Worm (Caenorhabditis elegans) whole organism, L1 larva: ENCODE results near the gene fbxa-219.
A peak's percentile ranks its signal among the peaks of the same experiment; 100 is the strongest.

Experiments
- C04F5.9 ChIP-seq: sonication (generic microtip); optimal IDR thresholded peaks from 2 replicates; lab custom pipeline; 2016; ENCODE audit warnings: missing genetic modification characterization, missing compliant biosample characterization
- C16A3.4 ChIP-seq: fragments of 150-350 bp; optimal IDR thresholded peaks from 2 replicates; lab custom pipeline; 2014; ENCODE audit warnings: missing biosample characterization, missing genetic modification characterization
- F16B12.6 ChIP-seq: fragments of 150-350 bp; optimal IDR thresholded peaks from 2 replicates; lab custom pipeline; 2014; ENCODE audit warnings: missing biosample characterization, missing genetic modification characterization
- aha-1 ChIP-seq: fragments of 150-350 bp; optimal IDR thresholded peaks from 2 replicates; lab custom pipeline; 2014; ENCODE audit warnings: missing biosample characterization, missing genetic modification characterization
- alr-1 ChIP-seq: fragments of 200-800 bp; sonication (Bioruptor generic); optimal IDR thresholded peaks from 2 replicates; lab custom pipeline; 2018; ENCODE audit warnings: borderline replicate concordance, mild to moderate bottlenecking, missing genetic modification characterization, missing compliant biosample characterization
- blmp-1 ChIP-seq: fragments of 150-350 bp; optimal IDR thresholded peaks from 2 replicates; lab custom pipeline; 2014; ENCODE audit warnings: missing biosample characterization, missing genetic modification characterization
- ceh-8 ChIP-seq: fragments of 200-800 bp; sonication (Bioruptor generic); optimal IDR thresholded peaks from 2 replicates; lab custom pipeline; 2018; ENCODE audit warnings: mild to moderate bottlenecking, missing genetic modification characterization, moderate library complexity, missing compliant biosample characterization
- ceh-82 ChIP-seq, 3 experiments: fragments of 150-350 bp in 1 of 3; sonication (generic microtip) in 2 of 3; optimal IDR thresholded peaks; 2 replicates each; lab custom pipeline; 2014 to 2017; ENCODE audit warnings: missing biosample characterization in 3 of 3, missing genetic modification characterization in 3 of 3
- dpl-1 ChIP-seq, 3 experiments: fragments of 150-350 bp in 2 of 3; sonication (generic microtip) in 1 of 3; optimal IDR thresholded peaks; 2 replicates each; lab custom pipeline; 2014 to 2017; ENCODE audit warnings: missing biosample characterization in 3 of 3, missing genetic modification characterization in 3 of 3, missing genetic modification reagents in 3 of 3
- dsc-1 ChIP-seq: sonication (generic microtip); optimal IDR thresholded peaks from 2 replicates; lab custom pipeline; 2016; ENCODE audit warnings: mild to moderate bottlenecking, missing genetic modification characterization, missing compliant biosample characterization
- efl-1 ChIP-seq, 4 experiments: fragments of 150-350 bp; optimal IDR thresholded peaks in 3 of 4; peaks in 1 of 4; 1 replicate in 1 of 4; 2 replicates in 3 of 4; lab custom pipeline; 2014; ENCODE audit warnings: missing biosample characterization in 2 of 4, missing genetic modification characterization in 2 of 4, missing genetic modification reagents in 2 of 4
- efl-3 ChIP-seq: fragments of 200-800 bp; sonication (Bioruptor generic); optimal IDR thresholded peaks from 2 replicates; lab custom pipeline; 2018; ENCODE audit warnings: mild to moderate bottlenecking, missing genetic modification characterization, missing compliant biosample characterization
- egl-27 ChIP-seq, 2 experiments: fragments of 150-350 bp in 1 of 2; sonication (generic microtip); optimal IDR thresholded peaks; 3 replicates each; lab custom pipeline; 2017 to 2018; ENCODE audit warnings: missing biosample characterization in 2 of 2, missing genetic modification characterization in 2 of 2, missing genetic modification reagents in 2 of 2
- ets-5 ChIP-seq: fragments of 200-800 bp; sonication (Bioruptor generic); IDR thresholded peaks from 2 replicates; pipeline ENCODE4 v1.3.6; 2022; ENCODE audit warnings: missing genetic modification characterization, missing compliant biosample characterization
- fkh-4 ChIP-seq: sonication (generic microtip); optimal IDR thresholded peaks from 2 replicates; lab custom pipeline; 2016; ENCODE audit warnings: missing compliant biosample characterization, missing genetic modification characterization, borderline replicate concordance
- fkh-8 ChIP-seq: sonication (generic microtip); optimal IDR thresholded peaks from 2 replicates; lab custom pipeline; 2016; ENCODE audit warnings: mild to moderate bottlenecking, missing genetic modification characterization, missing compliant biosample characterization
- grh-1 ChIP-seq: fragments of 200-800 bp; sonication (Bioruptor generic); IDR thresholded peaks from 2 replicates; pipeline ENCODE4 v1.3.6; 2022; ENCODE audit warnings: missing genetic modification reagents, missing genetic modification characterization, missing compliant biosample characterization
- hlh-17 ChIP-seq: fragments of 200-800 bp; sonication (Bioruptor generic); optimal IDR thresholded peaks from 2 replicates; lab custom pipeline; 2018; ENCODE audit warnings: missing genetic modification characterization, mild to moderate bottlenecking, missing compliant biosample characterization, moderate library complexity, borderline replicate concordance
- hlh-4 ChIP-seq: sonication (generic microtip); optimal IDR thresholded peaks from 2 replicates; lab custom pipeline; 2016; ENCODE audit warnings: mild to moderate bottlenecking, missing genetic modification characterization, missing compliant biosample characterization
- hpl-2 ChIP-seq: fragments of 150-350 bp; optimal IDR thresholded peaks from 2 replicates; lab custom pipeline; 2014; ENCODE audit warnings: missing biosample characterization, missing genetic modification reagents, missing genetic modification characterization
- irx-1 ChIP-seq: sonication (generic microtip); optimal IDR thresholded peaks from 2 replicates; lab custom pipeline; 2016; ENCODE audit warnings: missing genetic modification characterization, missing compliant biosample characterization
- isw-1 ChIP-seq: fragments of 200-800 bp; sonication (Bioruptor generic); IDR thresholded peaks from 2 replicates; pipeline ENCODE4 v1.3.6; 2022; ENCODE audit warnings: missing genetic modification characterization, missing compliant biosample characterization
- lin-14 ChIP-seq: fragments of 200-800 bp; sonication (Bioruptor generic); optimal IDR thresholded peaks from 2 replicates; lab custom pipeline; 2018; ENCODE audit warnings: mild to moderate bottlenecking, missing genetic modification characterization, moderate library complexity, missing compliant biosample characterization
- lin-35 ChIP-seq, 2 experiments: fragments of 150-350 bp; optimal IDR thresholded peaks; 2 replicates each; lab custom pipeline; 2014; ENCODE audit warnings: missing biosample characterization in 2 of 2, missing genetic modification characterization in 2 of 2, missing genetic modification reagents in 2 of 2
- lir-3 ChIP-seq: sonication (generic microtip); optimal IDR thresholded peaks from 2 replicates; lab custom pipeline; 2016; ENCODE audit warnings: mild to moderate bottlenecking, missing genetic modification characterization, moderate library complexity, missing compliant biosample characterization; ENCODE audit not compliant: poor library complexity
- lsy-2 ChIP-seq, 2 experiments: fragments of 150-350 bp; optimal IDR thresholded peaks; 2 replicates each; lab custom pipeline; 2014; ENCODE audit warnings: missing biosample characterization in 2 of 2, missing genetic modification characterization in 2 of 2
- mab-9 ChIP-seq: fragments of 200-800 bp; sonication (Bioruptor generic); IDR thresholded peaks from 2 replicates; pipeline ENCODE4 v1.3.6; 2022; ENCODE audit warnings: missing genetic modification reagents, missing genetic modification characterization, missing compliant biosample characterization
- mdl-1 ChIP-seq, 2 experiments: fragments of 150-350 bp; optimal IDR thresholded peaks; 2 replicates each; lab custom pipeline; 2014 to 2017; ENCODE audit warnings: missing biosample characterization in 2 of 2, missing genetic modification characterization in 2 of 2, inconsistent platforms in 1 of 2
- nhr-19 ChIP-seq: fragments of 200-800 bp; sonication (Bioruptor generic); conservative IDR thresholded peaks from 2 replicates; pipeline ENCODE4 v1.3.6; 2022; ENCODE audit warnings: missing genetic modification characterization, missing compliant biosample characterization
- nhr-20 ChIP-seq: sonication (generic microtip); optimal IDR thresholded peaks from 2 replicates; lab custom pipeline; 2016; ENCODE audit warnings: mild to moderate bottlenecking, missing genetic modification characterization, missing compliant biosample characterization
- nhr-237 ChIP-seq: fragments of 150-350 bp; optimal IDR thresholded peaks from 2 replicates; lab custom pipeline; 2014; ENCODE audit warnings: missing biosample characterization, missing genetic modification characterization
- nhr-71 ChIP-seq: sonication (generic microtip); optimal IDR thresholded peaks from 2 replicates; lab custom pipeline; 2016; ENCODE audit warnings: mild to moderate bottlenecking, missing genetic modification characterization, moderate library complexity, missing compliant biosample characterization
- nhr-77 ChIP-seq: fragments of 150-350 bp; optimal IDR thresholded peaks from 2 replicates; lab custom pipeline; 2014; ENCODE audit warnings: missing biosample characterization, missing genetic modification characterization
- nhr-84 ChIP-seq: sonication (generic microtip); optimal IDR thresholded peaks from 2 replicates; lab custom pipeline; 2017; ENCODE audit warnings: missing biosample characterization, missing genetic modification characterization
- nhr-85 ChIP-seq: sonication (generic microtip); peaks from one replicate; lab custom pipeline; 2016; ENCODE audit warnings: missing genetic modification characterization, inconsistent platforms, missing compliant biosample characterization
- nhr-90 ChIP-seq: sonication (generic microtip); optimal IDR thresholded peaks from 2 replicates; lab custom pipeline; 2016; ENCODE audit warnings: mild to moderate bottlenecking, missing genetic modification characterization, missing compliant biosample characterization; ENCODE audit not compliant: poor library complexity
- pax-3 ChIP-seq: fragments of 200-800 bp; sonication (Bioruptor generic); optimal IDR thresholded peaks from 2 replicates; lab custom pipeline; 2018; ENCODE audit warnings: mild to moderate bottlenecking, missing genetic modification characterization, moderate library complexity, missing compliant biosample characterization
- pqm-1 ChIP-seq: sonication (generic microtip); optimal IDR thresholded peaks from 3 replicates; lab custom pipeline; 2017; ENCODE audit warnings: missing biosample characterization, missing genetic modification characterization
- rnt-1 ChIP-seq: sonication (generic microtip); optimal IDR thresholded peaks from 2 replicates; lab custom pipeline; 2016; ENCODE audit warnings: mild to moderate bottlenecking, missing genetic modification characterization, moderate library complexity, missing compliant biosample characterization
- snu-23 ChIP-seq: sonication (generic microtip); optimal IDR thresholded peaks from 2 replicates; lab custom pipeline; 2016; ENCODE audit warnings: missing genetic modification characterization, missing compliant biosample characterization
- swsn-7 ChIP-seq: sonication (generic microtip); optimal IDR thresholded peaks from 2 replicates; lab custom pipeline; 2016; ENCODE audit warnings: missing genetic modification characterization, missing compliant biosample characterization
- tbx-2 ChIP-seq: sonication (generic microtip); optimal IDR thresholded peaks from 2 replicates; lab custom pipeline; 2016; ENCODE audit warnings: missing genetic modification characterization, missing compliant biosample characterization
- tlp-1 ChIP-seq: fragments of 150-350 bp; optimal IDR thresholded peaks from 2 replicates; lab custom pipeline; 2014; ENCODE audit warnings: missing biosample characterization, missing genetic modification characterization
- unc-130 ChIP-seq: fragments of 150-350 bp; optimal IDR thresholded peaks from 2 replicates; lab custom pipeline; 2017; ENCODE audit warnings: missing biosample characterization, missing genetic modification characterization, inconsistent platforms
- unc-98 ChIP-seq: fragments of 200-800 bp; sonication (Bioruptor generic); IDR thresholded peaks from 2 replicates; pipeline ENCODE4 v1.3.6; 2022; ENCODE audit warnings: missing genetic modification characterization, missing compliant biosample characterization
- xbp-1 ChIP-seq: sonication (generic microtip); optimal IDR thresholded peaks from 2 replicates; lab custom pipeline; 2016; ENCODE audit warnings: missing genetic modification characterization, missing compliant biosample characterization
- ztf-11 ChIP-seq, 2 experiments: sonication (generic microtip); optimal IDR thresholded peaks; 2 replicates each; lab custom pipeline; 2016 to 2017; ENCODE audit warnings: missing genetic modification characterization in 2 of 2, missing biosample characterization in 1 of 2, missing compliant biosample characterization in 1 of 2
- ztf-4 ChIP-seq: fragments of 150-350 bp; optimal IDR thresholded peaks from 2 replicates; lab custom pipeline; 2014; ENCODE audit warnings: missing biosample characterization, missing genetic modification characterization

The fbxa-219 gene

ce11 chrIII:2304867-2305266 is 13.7 kb downstream of the fbxa-219 start, which contains the start of gene Y54F10BM.9:
Gene Y54F10BM.9, minus strand, starts transcription at chrIII:2304927.
- TF ChIP-seq dpl-1 (GFP tag; optimal IDR thresholded peaks at IDR 0.05; lab: Kevin White, UChicago) (peak; percentile 6 to 15 (median 10)), tbx-2 (tag; lab: Kevin White, UChicago) (peak; percentile 13), efl-1 (optimal IDR thresholded peaks at IDR 0.05; lab: Kevin White, UChicago) (peak; percentile 76 to 82), efl-1 (GFP tag; optimal IDR thresholded peaks at IDR 0.05 in 1 of 2; lab: Kevin White, UChicago) (peak; percentile 43 to 95), nhr-84 (no peak), pqm-1 (tag; lab: Kevin White, UChicago) (no peak), lin-35 (GFP tag; optimal IDR thresholded peaks at IDR 0.05; lab: Kevin White, UChicago) (peak; percentile 20 to 55), rnt-1 (tag; lab: Kevin White, UChicago) (peak; percentile 53), nhr-20 (tag; lab: Kevin White, UChicago) (peak; percentile 12), swsn-7 (peak; percentile 24), ceh-82 (tag; optimal IDR thresholded peaks at IDR 0.05; lab: Kevin White, UChicago) (peak in 2 of 3 experiments; percentile 29 to 46), xbp-1 (tag; lab: Kevin White, UChicago) (no peak), dsc-1 (tag; lab: Kevin White, UChicago) (peak; percentile 23), F16B12.6 (tag; lab: Kevin White, UChicago) (no peak), fkh-4 (tag; lab: Kevin White, UChicago) (no peak), nhr-77 (no peak), lsy-2 (tag; optimal IDR thresholded peaks at IDR 0.05; lab: Kevin White, UChicago) (peak; percentile 36 to 52), tlp-1 (tag; lab: Kevin White, UChicago) (no peak), snu-23 (GFP tag; lab: Kevin White, UChicago) (peak; percentile 58), aha-1 (tag; lab: Kevin White, UChicago) (no peak), fkh-8 (tag; lab: Kevin White, UChicago) (peak; percentile 1), blmp-1 (tag; lab: Kevin White, UChicago) (peak; percentile 8)

- TF ChIP-seq nhr-85 (tag; lab: Kevin White, UChicago) (no peak), efl-3 (no peak), C16A3.4 (tag; lab: Kevin White, UChicago) (no peak), mdl-1 (tag; optimal IDR thresholded peaks at IDR 0.05; lab: Kevin White, UChicago) (no peak), lin-35 (GFP tag; optimal IDR thresholded peaks at IDR 0.05; lab: Kevin White, UChicago) (no peak), nhr-237 (tag; lab: Kevin White, UChicago) (no peak), C04F5.9 (no peak), ceh-82 (tag; optimal IDR thresholded peaks at IDR 0.05; lab: Kevin White, UChicago) (no peak), lir-3 (tag; lab: Kevin White, UChicago) (no peak), ztf-11 (tag; optimal IDR thresholded peaks at IDR 0.05; lab: Kevin White, UChicago) (no peak), hlh-17 (no peak), hlh-4 (no peak), unc-130 (no peak), egl-27 (tag; optimal IDR thresholded peaks at IDR 0.05; lab: Kevin White, UChicago) (no peak), nhr-71 (tag; lab: Kevin White, UChicago) (no peak), irx-1 (tag; lab: Kevin White, UChicago) (no peak), unc-98 (GFP tag; lab: Robert Waterston, UW) (no peak)
Observed at ce11 chrIII:2308026-2308425, 16.8 kb downstream of the fbxa-219 start, which contains the start of the genes fbxa-1 and Y54F10BM.20. Gene fbxa-1, minus strand, starts transcription at chrIII:2308126. Gene Y54F10BM.20, plus strand, starts transcription at chrIII:2308256.

ce11 chrIII:2310996-2311395 is 19.8 kb downstream of the fbxa-219 start:
- no peak for TF ChIP-seq alr-1 (tag; lab: Kevin White, UChicago)
- TF ChIP-seq hpl-2 (GFP tag; lab: Kevin White, UChicago) = no peak
- no peak for TF ChIP-seq nhr-19 (GFP tag; lab: Robert Waterston, UW)
- no peak for TF ChIP-seq isw-1 (GFP tag; lab: Robert Waterston, UW)
- TF ChIP-seq ets-5 (GFP tag; lab: Robert Waterston, UW) = no peak
- no peak for TF ChIP-seq lin-14 (GFP tag; lab: Kevin White, UChicago)
- TF ChIP-seq mab-9 (GFP tag; lab: Robert Waterston, UW) = no peak
- TF ChIP-seq nhr-90 = no peak
- TF ChIP-seq ztf-4 (tag; lab: Kevin White, UChicago) = no peak
- TF ChIP-seq hlh-17 = no peak
- no peak for TF ChIP-seq lir-3 (tag; lab: Kevin White, UChicago)
- TF ChIP-seq pax-3 (tag; lab: Kevin White, UChicago) = no peak
- no peak for TF ChIP-seq ceh-8 (GFP tag; lab: Kevin White, UChicago)
- TF ChIP-seq blmp-1 (tag; lab: Kevin White, UChicago) = no peak
- TF ChIP-seq grh-1 = no peak
- TF ChIP-seq aha-1 (tag; lab: Kevin White, UChicago) = no peak
